Fruit fly (Drosophila melanogaster): ENCODE data around the gene CG42299.

dm6 chrX:15571939-15572338 is 3.5 kb downstream of the CG42299 start, which contains the start of gene CG15643:
- TF ChIP-seq h (optimal IDR thresholded peaks at IDR 0.05) = no peak
- TF ChIP-seq insv (optimal IDR thresholded peaks at IDR 0.05) = no peak

Data from Kc167 (cell line).